Worm (Caenorhabditis elegans) whole organism, young adult: ENCODE results near the gene F36F12.3.

Source experiments
- B0019.2 ChIP-seq: fragments of 200-800 bp; sonication (Bioruptor generic); conservative IDR thresholded peaks from 2 replicates; pipeline ENCODE4 v1.3.6; 2022; ENCODE audit warnings: missing genetic modification reagents, missing genetic modification characterization, missing compliant biosample characterization
- B0035.1 ChIP-seq: sonication (generic microtip); optimal IDR thresholded peaks from 2 replicates; lab custom pipeline; 2016; ENCODE audit warnings: missing genetic modification characterization, mild to moderate bottlenecking, missing compliant biosample characterization, missing genotype, missing genetic modification reagents
- F33H1.4 ChIP-seq: fragments of 200-800 bp; sonication (Bioruptor generic); IDR thresholded peaks from 2 replicates; pipeline ENCODE4 v1.3.6; 2022; ENCODE audit warnings: missing genetic modification reagents, missing genetic modification characterization, missing compliant biosample characterization
- F39B2.1 ChIP-seq: fragments of 200-800 bp; sonication (Bioruptor generic); IDR thresholded peaks from 2 replicates; pipeline ENCODE4 v1.3.6; 2022; ENCODE audit warnings: missing genetic modification reagents, missing genetic modification characterization, missing compliant biosample characterization
- F55B11.4 ChIP-seq: sonication (generic microtip); optimal IDR thresholded peaks from 2 replicates; lab custom pipeline; 2016; ENCODE audit warnings: missing compliant biosample characterization, missing genetic modification characterization, borderline replicate concordance; ENCODE audit not compliant: insufficient read depth
- F57A8.1 ChIP-seq: fragments of 200-800 bp; sonication (Bioruptor generic); optimal IDR thresholded peaks from 2 replicates; lab custom pipeline; 2018; ENCODE audit warnings: mild to moderate bottlenecking, missing genetic modification characterization, moderate library complexity, missing compliant biosample characterization
- Y56A3A.18 ChIP-seq: fragments of 200-800 bp; sonication (Bioruptor generic); IDR thresholded peaks from 2 replicates; pipeline ENCODE4 v1.3.6; 2022; ENCODE audit warnings: missing genetic modification reagents, missing genetic modification characterization, missing compliant biosample characterization
- aptf-2 ChIP-seq: fragments of 200-800 bp; sonication (Bioruptor generic); conservative IDR thresholded peaks from 2 replicates; pipeline ENCODE4 v1.3.6; 2022; ENCODE audit warnings: missing genetic modification reagents, missing genetic modification characterization, missing compliant biosample characterization
- ceh-100 ChIP-seq: fragments of 200-800 bp; sonication (Bioruptor generic); IDR thresholded peaks from 2 replicates; pipeline ENCODE4 v1.3.6; 2022; ENCODE audit warnings: missing genetic modification reagents, missing genetic modification characterization, missing compliant biosample characterization
- ceh-40 ChIP-seq: fragments of 200-800 bp; sonication (Bioruptor generic); IDR thresholded peaks from 2 replicates; pipeline ENCODE4 v1.3.6; 2022; ENCODE audit warnings: missing genetic modification characterization, missing compliant biosample characterization
- ceh-58 ChIP-seq: fragments of 200-800 bp; sonication (Bioruptor generic); IDR thresholded peaks from 2 replicates; pipeline ENCODE4 v1.3.6; 2022; ENCODE audit warnings: missing genetic modification characterization, missing compliant biosample characterization
- ceh-91 ChIP-seq: fragments of 200-800 bp; sonication (Bioruptor generic); IDR thresholded peaks from 2 replicates; pipeline ENCODE4 v1.3.6; 2022; ENCODE audit warnings: missing genetic modification reagents, missing genetic modification characterization, missing compliant biosample characterization
- dox-1 ChIP-seq: fragments of 200-800 bp; sonication (Bioruptor generic); IDR thresholded peaks from 2 replicates; pipeline ENCODE4 v1.3.6; 2022; ENCODE audit warnings: missing genetic modification reagents, missing genetic modification characterization, missing compliant biosample characterization
- dpff-1 ChIP-seq: sonication (generic microtip); optimal IDR thresholded peaks from 2 replicates; lab custom pipeline; 2017; ENCODE audit warnings: mild to moderate bottlenecking, missing genetic modification characterization, missing compliant biosample characterization
- dpl-1 ChIP-seq: fragments of 150-350 bp; optimal IDR thresholded peaks from 2 replicates; lab custom pipeline; 2014; ENCODE audit warnings: missing biosample characterization, missing genetic modification reagents, missing genetic modification characterization
- ets-4 ChIP-seq: fragments of 200-800 bp; sonication (Bioruptor generic); optimal IDR thresholded peaks from 2 replicates; lab custom pipeline; 2018; ENCODE audit warnings: mild to moderate bottlenecking, missing genetic modification characterization, missing compliant biosample characterization
- hrde-1 ChIP-seq: sonication (generic microtip); optimal IDR thresholded peaks from 2 replicates; lab custom pipeline; 2016; ENCODE audit warnings: missing genetic modification characterization, mild to moderate bottlenecking, missing compliant biosample characterization, moderate library complexity, missing genotype, missing genetic modification reagents, borderline replicate concordance
- let-607 ChIP-seq, 2 experiments: fragments of 200-800 bp in 1 of 2; sonication (Bioruptor generic) in 1 of 2; sonication (generic microtip) in 1 of 2; optimal IDR thresholded peaks; 2 replicates each; lab custom pipeline; 2016 to 2018; ENCODE audit warnings: mild to moderate bottlenecking in 2 of 2, missing compliant biosample characterization in 2 of 2, missing genetic modification characterization in 2 of 2, moderate library complexity in 2 of 2, missing genotype in 1 of 2
- madf-10 ChIP-seq: sonication (generic microtip); optimal IDR thresholded peaks from 2 replicates; lab custom pipeline; 2016; ENCODE audit warnings: mild to moderate bottlenecking, missing genetic modification characterization, missing compliant biosample characterization
- madf-6 ChIP-seq: fragments of 200-800 bp; sonication (Bioruptor generic); IDR thresholded peaks from 2 replicates; pipeline ENCODE4 v1.3.6; 2022; ENCODE audit warnings: missing genetic modification reagents, missing genetic modification characterization, missing compliant biosample characterization
- mcd-1 ChIP-seq: fragments of 200-800 bp; sonication (Bioruptor generic); IDR thresholded peaks from 2 replicates; pipeline ENCODE4 v1.3.6; 2022; ENCODE audit warnings: missing genetic modification reagents, missing genetic modification characterization, missing compliant biosample characterization
- mxl-1 ChIP-seq: sonication (generic microtip); optimal IDR thresholded peaks from 2 replicates; lab custom pipeline; 2016; ENCODE audit warnings: missing genetic modification characterization, missing compliant biosample characterization
- nfya-1 ChIP-seq: sonication (generic microtip); optimal IDR thresholded peaks from 2 replicates; lab custom pipeline; 2017; ENCODE audit warnings: antibody characterized with exemption, missing compliant biosample characterization, missing genetic modification characterization, borderline replicate concordance; ENCODE audit not compliant: insufficient read depth
- nhr-90 ChIP-seq: sonication (generic microtip); optimal IDR thresholded peaks from 2 replicates; lab custom pipeline; 2016; ENCODE audit warnings: missing genotype, mild to moderate bottlenecking, missing genetic modification characterization, missing compliant biosample characterization
- rcor-1 ChIP-seq: fragments of 200-800 bp; sonication (Bioruptor generic); IDR thresholded peaks from 2 replicates; pipeline ENCODE4 v1.3.6; 2022; ENCODE audit warnings: missing genetic modification reagents, missing genetic modification characterization, missing compliant biosample characterization
- rpc-1 ChIP-seq, 2 experiments: fragments of 150-350 bp in 1 of 2; sonication (generic microtip) in 1 of 2; optimal IDR thresholded peaks; 2 replicates each; lab custom pipeline; 2014 to 2018; ENCODE audit warnings: missing biosample characterization in 1 of 2, missing genetic modification characterization in 1 of 2, missing genetic modification reagents in 1 of 2, missing genotype in 1 of 2
- somi-1 ChIP-seq: fragments of 200-800 bp; sonication (Bioruptor generic); optimal IDR thresholded peaks from 2 replicates; lab custom pipeline; 2018; ENCODE audit warnings: mild to moderate bottlenecking, missing genetic modification characterization, missing compliant biosample characterization
- tlf-1 ChIP-seq: fragments of 200-800 bp; sonication (Bioruptor generic); optimal IDR thresholded peaks from 2 replicates; lab custom pipeline; 2018; ENCODE audit warnings: mild to moderate bottlenecking, missing genetic modification characterization, missing compliant biosample characterization
- unc-130 ChIP-seq: sonication (generic microtip); optimal IDR thresholded peaks from 2 replicates; lab custom pipeline; 2016; ENCODE audit warnings: missing genetic modification reagents, missing genetic modification characterization, missing compliant biosample characterization
- zfh-2 ChIP-seq: fragments of 200-800 bp; sonication (Bioruptor generic); conservative IDR thresholded peaks from 2 replicates; pipeline ENCODE4 v1.3.6; 2022; ENCODE audit warnings: missing genetic modification reagents, missing genetic modification characterization, missing compliant biosample characterization
- ztf-22 ChIP-seq: fragments of 200-800 bp; sonication (Bioruptor generic); optimal IDR thresholded peaks from 2 replicates; lab custom pipeline; 2018; ENCODE audit warnings: mild to moderate bottlenecking, missing genetic modification characterization, moderate library complexity, missing compliant biosample characterization
- ztf-6 ChIP-seq: fragments of 200-800 bp; sonication (Bioruptor generic); IDR thresholded peaks from 2 replicates; pipeline ENCODE4 v1.3.6; 2022; ENCODE audit warnings: missing genetic modification reagents, missing genetic modification characterization, missing compliant biosample characterization

F36F12.3 gene

ce11 chrV:2068728-2069443, 16.7 kb upstream of the F36F12.3 start (continued):
- TF ChIP-seq ztf-6 (GFP tag; lab: Robert Waterston, UW) (no peak), rpc-1 (optimal IDR thresholded peaks at IDR 0.05; lab: Kevin White, UChicago) (no peak), rpc-1 (tag; optimal IDR thresholded peaks at IDR 0.05; lab: Kevin White, UChicago) (no peak), nfya-1 (tag; lab: Kevin White, UChicago) (no peak), Y56A3A.18 (GFP tag; lab: Robert Waterston, UW) (no peak), rcor-1 (GFP tag; lab: Robert Waterston, UW) (no peak), B0019.2 (no peak)

- TF ChIP-seq unc-130 (GFP tag; lab: Kevin White, UChicago) (no peak), B0035.1 (no peak), mxl-1 (tag; lab: Kevin White, UChicago) (no peak), tlf-1 (GFP tag; lab: Kevin White, UChicago) (no peak), ets-4 (no peak), ztf-22 (no peak), ceh-91 (no peak), let-607 (tag; optimal IDR thresholded peaks at IDR 0.05; lab: Kevin White, UChicago) (no peak), dpl-1 (GFP tag; lab: Kevin White, UChicago) (no peak), madf-6 (GFP tag; lab: Robert Waterston, UW) (no peak), F55B11.4 (tag; lab: Kevin White, UChicago) (no peak), aptf-2 (no peak), nhr-90 (tag; lab: Kevin White, UChicago) (no peak), ceh-40 (GFP tag; lab: Robert Waterston, UW) (no peak)
Measured at ce11 chrV:2072807-2073206, 12.8 kb upstream of the F36F12.3 start, which contains the start of gene Y40B10A.9. Gene Y40B10A.9, minus strand, starts transcription at chrV:2072907.

ce11 chrV:2076043-2076442, 9.6 kb upstream of the F36F12.3 start:
- TF ChIP-seq zfh-2 (GFP tag; lab: Robert Waterston, UW), result peak; percentile 44; the same call in 1 of the 2 replicates
- peak; percentile 36 for TF ChIP-seq somi-1 (GFP tag; lab: Kevin White, UChicago)
- TF ChIP-seq F57A8.1 (GFP tag; lab: Kevin White, UChicago), result no peak

- TF ChIP-seq B0035.1, result no peak
- no peak for TF ChIP-seq mcd-1
- no peak for TF ChIP-seq madf-10 (tag; lab: Kevin White, UChicago)
- no peak for TF ChIP-seq F33H1.4 (GFP tag; lab: Robert Waterston, UW)
- TF ChIP-seq ceh-58 (GFP tag; lab: Robert Waterston, UW), result no peak
- TF ChIP-seq hrde-1, result no peak
- TF ChIP-seq ceh-100 (GFP tag; lab: Robert Waterston, UW), result no peak
- TF ChIP-seq F39B2.1 (GFP tag; lab: Robert Waterston, UW), result no peak
- no peak for TF ChIP-seq dpff-1
- TF ChIP-seq dox-1 (GFP tag; lab: Robert Waterston, UW), result no peak
- TF ChIP-seq ceh-40 (GFP tag; lab: Robert Waterston, UW), result no peak
Measured at ce11 chrV:2081269-2081668, 4.3 kb upstream of the F36F12.3 start.
